Worm (Caenorhabditis elegans) whole organism, L1 larva: ENCODE measurements around the gene ndg-4.
A peak's percentile ranks its signal among the peaks of the same experiment; 100 is the strongest.

Experiments used
- C04F5.9 ChIP-seq: sonication (generic microtip); optimal IDR thresholded peaks from 2 replicates; lab custom pipeline; 2016; ENCODE audit warnings: missing genetic modification characterization, missing compliant biosample characterization
- C16A3.4 ChIP-seq: fragments of 150-350 bp; optimal IDR thresholded peaks from 2 replicates; lab custom pipeline; 2014; ENCODE audit warnings: missing biosample characterization, missing genetic modification characterization
- F16B12.6 ChIP-seq: fragments of 150-350 bp; optimal IDR thresholded peaks from 2 replicates; lab custom pipeline; 2014; ENCODE audit warnings: missing biosample characterization, missing genetic modification characterization
- Y116A8C.19 ChIP-seq: sonication (generic microtip); optimal IDR thresholded peaks from 2 replicates; lab custom pipeline; 2016; ENCODE audit warnings: missing compliant biosample characterization, missing genetic modification characterization, borderline replicate concordance
- aly-2 ChIP-seq: fragments of 150-350 bp; optimal IDR thresholded peaks from 2 replicates; lab custom pipeline; 2014; ENCODE audit warnings: missing biosample characterization, missing genetic modification characterization
- blmp-1 ChIP-seq: fragments of 150-350 bp; optimal IDR thresholded peaks from 2 replicates; lab custom pipeline; 2014; ENCODE audit warnings: missing biosample characterization, missing genetic modification characterization
- ceh-63 ChIP-seq: fragments of 200-800 bp; sonication (Bioruptor generic); optimal IDR thresholded peaks from 2 replicates; lab custom pipeline; 2018; ENCODE audit warnings: mild to moderate bottlenecking, missing genetic modification characterization, missing compliant biosample characterization
- ceh-8 ChIP-seq: fragments of 200-800 bp; sonication (Bioruptor generic); optimal IDR thresholded peaks from 2 replicates; lab custom pipeline; 2018; ENCODE audit warnings: mild to moderate bottlenecking, missing genetic modification characterization, moderate library complexity, missing compliant biosample characterization
- ceh-82 ChIP-seq, 3 experiments: fragments of 150-350 bp in 1 of 3; sonication (generic microtip) in 2 of 3; optimal IDR thresholded peaks; 2 replicates each; lab custom pipeline; 2014 to 2017; ENCODE audit warnings: missing biosample characterization in 3 of 3, missing genetic modification characterization in 3 of 3
- ceh-88 ChIP-seq: fragments of 200-800 bp; sonication (Bioruptor generic); IDR thresholded peaks from 2 replicates; pipeline ENCODE4 v1.3.6; 2022; ENCODE audit warnings: missing genetic modification characterization, missing compliant biosample characterization
- efl-1 ChIP-seq, 4 experiments: fragments of 150-350 bp; optimal IDR thresholded peaks in 3 of 4; peaks in 1 of 4; 1 replicate in 1 of 4; 2 replicates in 3 of 4; lab custom pipeline; 2014; ENCODE audit warnings: missing biosample characterization in 2 of 4, missing genetic modification characterization in 2 of 4, missing genetic modification reagents in 2 of 4
- egl-13 ChIP-seq: sonication (generic microtip); optimal IDR thresholded peaks from 2 replicates; lab custom pipeline; 2016; ENCODE audit warnings: missing genotype, missing genetic modification reagents, missing genetic modification characterization, missing compliant biosample characterization
- elt-2 ChIP-seq: sonication (generic microtip); optimal IDR thresholded peaks from 2 replicates; lab custom pipeline; 2016; ENCODE audit warnings: missing genetic modification characterization, mild to moderate bottlenecking, inconsistent platforms, missing compliant biosample characterization, missing genetic modification reagents
- fkh-4 ChIP-seq: sonication (generic microtip); optimal IDR thresholded peaks from 2 replicates; lab custom pipeline; 2016; ENCODE audit warnings: missing compliant biosample characterization, missing genetic modification characterization, borderline replicate concordance
- fkh-8 ChIP-seq: sonication (generic microtip); optimal IDR thresholded peaks from 2 replicates; lab custom pipeline; 2016; ENCODE audit warnings: mild to moderate bottlenecking, missing genetic modification characterization, missing compliant biosample characterization
- fos-1 ChIP-seq: fragments of 150-350 bp; optimal IDR thresholded peaks from 2 replicates; lab custom pipeline; 2014; ENCODE audit warnings: missing biosample characterization, missing genetic modification characterization
- grh-1 ChIP-seq: fragments of 200-800 bp; sonication (Bioruptor generic); IDR thresholded peaks from 2 replicates; pipeline ENCODE4 v1.3.6; 2022; ENCODE audit warnings: missing genetic modification reagents, missing genetic modification characterization, missing compliant biosample characterization
- isw-1 ChIP-seq: fragments of 200-800 bp; sonication (Bioruptor generic); IDR thresholded peaks from 2 replicates; pipeline ENCODE4 v1.3.6; 2022; ENCODE audit warnings: missing genetic modification characterization, missing compliant biosample characterization
- lin-14 ChIP-seq: fragments of 200-800 bp; sonication (Bioruptor generic); optimal IDR thresholded peaks from 2 replicates; lab custom pipeline; 2018; ENCODE audit warnings: mild to moderate bottlenecking, missing genetic modification characterization, moderate library complexity, missing compliant biosample characterization
- lin-39 ChIP-seq: fragments of 150-350 bp; optimal IDR thresholded peaks from 2 replicates; lab custom pipeline; 2014; ENCODE audit warnings: missing biosample characterization, missing genetic modification reagents, missing genetic modification characterization
- lir-3 ChIP-seq: sonication (generic microtip); optimal IDR thresholded peaks from 2 replicates; lab custom pipeline; 2016; ENCODE audit warnings: mild to moderate bottlenecking, missing genetic modification characterization, moderate library complexity, missing compliant biosample characterization; ENCODE audit not compliant: poor library complexity
- lsy-2 ChIP-seq, 2 experiments: fragments of 150-350 bp; optimal IDR thresholded peaks; 2 replicates each; lab custom pipeline; 2014; ENCODE audit warnings: missing biosample characterization in 2 of 2, missing genetic modification characterization in 2 of 2
- mdl-1 ChIP-seq, 2 experiments: fragments of 150-350 bp; optimal IDR thresholded peaks; 2 replicates each; lab custom pipeline; 2014 to 2017; ENCODE audit warnings: missing biosample characterization in 2 of 2, missing genetic modification characterization in 2 of 2, inconsistent platforms in 1 of 2
- nhr-19 ChIP-seq: fragments of 200-800 bp; sonication (Bioruptor generic); conservative IDR thresholded peaks from 2 replicates; pipeline ENCODE4 v1.3.6; 2022; ENCODE audit warnings: missing genetic modification characterization, missing compliant biosample characterization
- nhr-47 ChIP-seq: sonication (generic microtip); optimal IDR thresholded peaks from 2 replicates; lab custom pipeline; 2016; ENCODE audit warnings: mild to moderate bottlenecking, missing genetic modification characterization, moderate library complexity, missing compliant biosample characterization
- nhr-71 ChIP-seq: sonication (generic microtip); optimal IDR thresholded peaks from 2 replicates; lab custom pipeline; 2016; ENCODE audit warnings: mild to moderate bottlenecking, missing genetic modification characterization, moderate library complexity, missing compliant biosample characterization
- nhr-84 ChIP-seq: sonication (generic microtip); optimal IDR thresholded peaks from 2 replicates; lab custom pipeline; 2017; ENCODE audit warnings: missing biosample characterization, missing genetic modification characterization
- nhr-85 ChIP-seq: sonication (generic microtip); peaks from one replicate; lab custom pipeline; 2016; ENCODE audit warnings: missing genetic modification characterization, inconsistent platforms, missing compliant biosample characterization
- rnt-1 ChIP-seq: sonication (generic microtip); optimal IDR thresholded peaks from 2 replicates; lab custom pipeline; 2016; ENCODE audit warnings: mild to moderate bottlenecking, missing genetic modification characterization, moderate library complexity, missing compliant biosample characterization
- snpc-4 ChIP-seq: fragments of 150-350 bp; optimal IDR thresholded peaks from 2 replicates; lab custom pipeline; 2014; ENCODE audit warnings: missing biosample characterization, missing genetic modification characterization
- sptf-1 ChIP-seq: fragments of 150-350 bp; optimal IDR thresholded peaks from 2 replicates; lab custom pipeline; 2014; ENCODE audit warnings: missing biosample characterization, missing genetic modification characterization
- swsn-7 ChIP-seq: sonication (generic microtip); optimal IDR thresholded peaks from 2 replicates; lab custom pipeline; 2016; ENCODE audit warnings: missing genetic modification characterization, missing compliant biosample characterization
- unc-130 ChIP-seq: fragments of 150-350 bp; optimal IDR thresholded peaks from 2 replicates; lab custom pipeline; 2017; ENCODE audit warnings: missing biosample characterization, missing genetic modification characterization, inconsistent platforms
- unc-98 ChIP-seq: fragments of 200-800 bp; sonication (Bioruptor generic); IDR thresholded peaks from 2 replicates; pipeline ENCODE4 v1.3.6; 2022; ENCODE audit warnings: missing genetic modification characterization, missing compliant biosample characterization
- vab-15 ChIP-seq: sonication (generic microtip); optimal IDR thresholded peaks from 2 replicates; lab custom pipeline; 2017; ENCODE audit warnings: missing genotype, mild to moderate bottlenecking, missing genetic modification characterization, missing compliant biosample characterization
- ztf-11 ChIP-seq, 2 experiments: sonication (generic microtip); optimal IDR thresholded peaks; 2 replicates each; lab custom pipeline; 2016 to 2017; ENCODE audit warnings: missing genetic modification characterization in 2 of 2, missing biosample characterization in 1 of 2, missing compliant biosample characterization in 1 of 2

The ndg-4 gene

ce11 chrIII:4467277-4467676 is at the start of gene ndg-4:
ndg-4 (minus strand) TSS chrIII:4467377.
- TF ChIP-seq fkh-4 (tag; lab: Kevin White, UChicago) (no peak), blmp-1 (tag; lab: Kevin White, UChicago) (peak; percentile 17), nhr-47 (no peak), fos-1 (tag; lab: Kevin White, UChicago) (no peak), fkh-8 (no peak)

- TF ChIP-seq aly-2 (tag; lab: Kevin White, UChicago) (no peak), blmp-1 (tag; lab: Kevin White, UChicago) (peak; percentile 28), efl-1 (optimal IDR thresholded peaks at IDR 0.05; lab: Kevin White, UChicago) (no peak), efl-1 (GFP tag; optimal IDR thresholded peaks at IDR 0.05 in 1 of 2; lab: Kevin White, UChicago) (peak in 1 of 2 experiments; percentile 61)
These were observed 48.0 kb upstream of the ndg-4 start for ce11 chrIII:4515173-4515572.

ce11 chrIII:4513926-4514325 is 46.7 kb upstream of the ndg-4 start:
- TF ChIP-seq aly-2 (tag; lab: Kevin White, UChicago) (no peak), egl-13 (tag; lab: Kevin White, UChicago) (no peak), C04F5.9 (no peak), fkh-8 (peak; percentile 31), grh-1 (no peak), blmp-1 (tag; lab: Kevin White, UChicago) (no peak), C16A3.4 (tag; lab: Kevin White, UChicago) (no peak), efl-1 (optimal IDR thresholded peaks at IDR 0.05; lab: Kevin White, UChicago) (no peak), efl-1 (GFP tag; optimal IDR thresholded peaks at IDR 0.05 in 1 of 2; lab: Kevin White, UChicago) (no peak), nhr-84 (tag; lab: Kevin White, UChicago) (no peak), ceh-63 (no peak), nhr-71 (tag; lab: Kevin White, UChicago) (peak; percentile 17), ceh-8 (no peak), swsn-7 (tag; lab: Kevin White, UChicago) (peak; percentile 1), ceh-82 (tag; optimal IDR thresholded peaks at IDR 0.05; lab: Kevin White, UChicago) (peak in 1 of 3 experiments; percentile 22), Y116A8C.19 (tag; lab: Kevin White, UChicago) (no peak), unc-98 (GFP tag; lab: Robert Waterston, UW) (no peak), rnt-1 (tag; lab: Kevin White, UChicago) (no peak), lir-3 (tag; lab: Kevin White, UChicago) (no peak), elt-2 (no peak), isw-1 (GFP tag; lab: Robert Waterston, UW) (peak; percentile 15; the same call in 1 of the 2 replicates), lsy-2 (tag; optimal IDR thresholded peaks at IDR 0.05; lab: Kevin White, UChicago) (peak in 1 of 2 experiments; percentile 30), vab-15 (tag; lab: Kevin White, UChicago) (no peak), mdl-1 (tag; optimal IDR thresholded peaks at IDR 0.05; lab: Kevin White, UChicago) (peak in 1 of 2 experiments; percentile 2), snpc-4 (no peak), unc-130 (no peak), F16B12.6 (no peak), ceh-88 (no peak), ztf-11 (tag; optimal IDR thresholded peaks at IDR 0.05; lab: Kevin White, UChicago) (no peak), lin-14 (GFP tag; lab: Kevin White, UChicago) (peak; percentile 81), nhr-85 (tag; lab: Kevin White, UChicago) (no peak), nhr-47 (no peak), sptf-1 (tag; lab: Kevin White, UChicago) (no peak), lin-39 (tag; lab: Kevin White, UChicago) (no peak), nhr-19 (no peak)
